Worm (Caenorhabditis elegans): ENCODE results near the gene srbc-16.

Gene srbc-16

ce11 chrV:2199594-2199993 is 17.8 kb downstream of the srbc-16 start:
- TF ChIP-seq bed-3 (GFP tag; optimal IDR thresholded peaks at IDR 0.05) (no peak), mls-2 (tag; optimal IDR thresholded peaks at IDR 0.05) (no peak), mab-5 (tag; optimal IDR thresholded peaks at IDR 0.05) (no peak), drap-1 (GFP tag; optimal IDR thresholded peaks at IDR 0.05) (no peak), hlh-1 (tag; optimal IDR thresholded peaks at IDR 0.05) (no peak), ztf-11 (tag; optimal IDR thresholded peaks at IDR 0.05) (no peak), elt-3 (tag; optimal IDR thresholded peaks at IDR 0.05) (no peak), ceh-39 (tag; optimal IDR thresholded peaks at IDR 0.05) (no peak), nhr-2 (tag; optimal IDR thresholded peaks at IDR 0.05) (no peak), pha-4 (tag; optimal IDR thresholded peaks at IDR 0.05) (no peak), sem-2 (GFP tag; optimal IDR thresholded peaks at IDR 0.05) (no peak), cnd-1 (tag; optimal IDR thresholded peaks at IDR 0.05) (no peak), lin-32 (GFP tag; optimal IDR thresholded peaks at IDR 0.05) (no peak), ham-2 (GFP tag; optimal IDR thresholded peaks at IDR 0.05) (no peak), unc-39 (tag; optimal IDR thresholded peaks at IDR 0.05) (no peak), snpc-4 (tag; optimal IDR thresholded peaks at IDR 0.05) (no peak), M03D4.4 (tag; optimal IDR thresholded peaks at IDR 0.05) (no peak)

DNA sequence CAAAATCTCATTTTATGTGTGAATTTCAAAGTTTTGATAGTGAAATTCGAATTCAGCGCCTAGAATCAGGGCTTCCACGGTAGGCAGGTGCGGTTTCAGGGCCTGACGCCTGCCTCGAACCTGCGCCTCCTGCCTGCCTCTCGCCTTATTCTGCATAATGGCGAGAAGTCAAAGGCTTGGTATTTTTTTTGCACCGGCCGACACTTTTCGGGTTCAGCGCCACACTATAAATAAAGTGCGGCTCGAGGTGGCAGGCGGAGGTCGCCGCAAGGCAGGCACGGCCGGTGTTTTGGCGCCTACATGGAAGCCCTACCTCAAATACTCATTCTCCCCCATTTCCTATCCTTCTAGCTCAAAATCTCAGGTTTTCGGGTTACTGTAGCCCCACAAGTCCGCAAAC is 18.6 kb downstream of the srbc-16 start:
- TF ChIP-seq unc-39 (tag; optimal IDR thresholded peaks at IDR 0.05) (no peak), pha-4 (tag; optimal IDR thresholded peaks at IDR 0.05) (no peak), ceh-83 (GFP tag; optimal IDR thresholded peaks at IDR 0.05) (no peak), ztf-11 (tag; optimal IDR thresholded peaks at IDR 0.05) (no peak), lin-13 (tag; optimal IDR thresholded peaks at IDR 0.05) (no peak), lin-32 (GFP tag; optimal IDR thresholded peaks at IDR 0.05) (no peak), ces-1 (GFP tag; optimal IDR thresholded peaks at IDR 0.05) (no peak), zip-8 (tag; optimal IDR thresholded peaks at IDR 0.05) (no peak), cnd-1 (tag; optimal IDR thresholded peaks at IDR 0.05) (no peak), lsy-2 (tag; optimal IDR thresholded peaks at IDR 0.05) (no peak), ham-2 (GFP tag; optimal IDR thresholded peaks at IDR 0.05) (no peak), elt-3 (tag; optimal IDR thresholded peaks at IDR 0.05) (no peak), ceh-43 (GFP tag; optimal IDR thresholded peaks at IDR 0.05) (no peak), ceh-39 (tag; optimal IDR thresholded peaks at IDR 0.05) (no peak), nhr-2 (tag; optimal IDR thresholded peaks at IDR 0.05) (no peak), sptf-1 (tag; optimal IDR thresholded peaks at IDR 0.05) (no peak), mls-2 (tag; optimal IDR thresholded peaks at IDR 0.05) (no peak)

ce11 chrV:2201240-2201639 is 19.4 kb downstream of the srbc-16 start, which contains the start of gene cyp-32B1:
Gene cyp-32B1 (minus strand): TSS chrV:2201415.
- TF ChIP-seq drap-1 (GFP tag; optimal IDR thresholded peaks at IDR 0.05) (no peak), nhr-76 (tag; optimal IDR thresholded peaks at IDR 0.05) (no peak), pha-4 (tag; optimal IDR thresholded peaks at IDR 0.05) (no peak), lsy-2 (tag; optimal IDR thresholded peaks at IDR 0.05) (no peak), bed-3 (GFP tag; optimal IDR thresholded peaks at IDR 0.05) (no peak), flh-1 (GFP tag; optimal IDR thresholded peaks at IDR 0.05) (no peak), nhr-237 (tag; optimal IDR thresholded peaks at IDR 0.05) (no peak), hlh-1 (tag; optimal IDR thresholded peaks at IDR 0.05) (no peak), snpc-4 (tag; optimal IDR thresholded peaks at IDR 0.05) (no peak), unc-62 (GFP tag; optimal IDR thresholded peaks at IDR 0.05) (no peak), ceh-43 (GFP tag; optimal IDR thresholded peaks at IDR 0.05) (no peak), ham-2 (GFP tag; optimal IDR thresholded peaks at IDR 0.05) (no peak), unc-120 (tag; optimal IDR thresholded peaks at IDR 0.05; ENCODE audit: poor library complexity, severe bottlenecking) (no peak), ztf-11 (tag; optimal IDR thresholded peaks at IDR 0.05) (no peak), tbx-8 (GFP tag; optimal IDR thresholded peaks at IDR 0.05) (no peak), cnd-1 (tag; optimal IDR thresholded peaks at IDR 0.05) (no peak)

DNA sequence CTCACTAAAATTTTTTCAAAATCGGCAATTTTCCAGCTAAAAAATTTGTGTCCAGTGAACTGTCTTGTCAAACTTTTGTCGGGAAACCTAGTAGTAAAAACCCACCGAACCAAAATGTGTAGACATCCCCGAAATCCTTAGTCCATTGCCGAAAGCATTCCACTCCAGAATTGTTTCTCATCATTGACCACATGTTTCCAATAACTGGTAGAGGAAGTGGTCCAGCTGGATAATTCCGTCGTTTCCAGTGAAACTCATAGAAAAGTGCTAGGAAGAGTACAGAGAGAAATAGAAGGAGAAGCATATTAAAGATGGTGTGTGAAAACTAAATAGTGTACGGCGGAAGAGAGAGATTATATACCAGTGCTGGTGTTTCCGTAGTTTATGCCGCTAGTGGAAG is 22.2 kb downstream of the srbc-16 start, which contains the start of gene cyp-33C12:
TSS of gene cyp-33C12 (minus strand) at position 321 of the 400 bp plus-strand sequence.
- TF ChIP-seq bed-3 (GFP tag; optimal IDR thresholded peaks at IDR 0.05) (no peak), mep-1 (tag; optimal IDR thresholded peaks at IDR 0.05) (no peak), elt-1 (tag; optimal IDR thresholded peaks at IDR 0.05; ENCODE audit: borderline replicate concordance, insufficient read depth) (no peak), flh-1 (GFP tag; optimal IDR thresholded peaks at IDR 0.05) (no peak), hlh-1 (tag; optimal IDR thresholded peaks at IDR 0.05) (no peak), drap-1 (GFP tag; optimal IDR thresholded peaks at IDR 0.05) (no peak), lin-13 (tag; optimal IDR thresholded peaks at IDR 0.05) (no peak), unc-120 (tag; optimal IDR thresholded peaks at IDR 0.05; ENCODE audit: poor library complexity, severe bottlenecking) (no peak), ceh-83 (GFP tag; optimal IDR thresholded peaks at IDR 0.05) (no peak), nhr-76 (tag; optimal IDR thresholded peaks at IDR 0.05) (no peak)
